Worm (Caenorhabditis elegans): ENCODE results near the gene T26C12.3.

T26C12.3 gene

ce11 chrIV:3293800-3294493, 20.8 kb upstream of the T26C12.3 start:
- TF ChIP-seq tbx-2 (tag; optimal IDR thresholded peaks at IDR 0.05) (no peak), fkh-2 (tag; optimal IDR thresholded peaks at IDR 0.05) (no peak), ceh-28 (tag; optimal IDR thresholded peaks at IDR 0.05) (no peak), aly-2 (tag; optimal IDR thresholded peaks at IDR 0.05) (no peak), lin-15B (tag; optimal IDR thresholded peaks at IDR 0.05) (no peak), elt-2 (tag; optimal IDR thresholded peaks at IDR 0.05) (no peak), nhr-77 (tag; optimal IDR thresholded peaks at IDR 0.05) (no peak), egl-5 (tag; optimal IDR thresholded peaks at IDR 0.05) (no peak), daf-12 (tag; optimal IDR thresholded peaks at IDR 0.05) (no peak), snpc-4 (tag; optimal IDR thresholded peaks at IDR 0.05) (no peak)

ce11 chrIV:3291977-3292561, 18.9 kb upstream of the T26C12.3 start, which contains the start of gene W08E12.8:
TSS of gene W08E12.8 (plus strand) at chrIV:3292371.
- TF ChIP-seq ceh-82 (tag; optimal IDR thresholded peaks at IDR 0.05): no peak
- no peak for TF ChIP-seq nhr-43 (tag; optimal IDR thresholded peaks at IDR 0.05; ENCODE audit: poor library complexity, severe bottlenecking)
- no peak for TF ChIP-seq sea-2 (GFP tag; optimal IDR thresholded peaks at IDR 0.05)
- peak; percentile 62 for TF ChIP-seq nhr-25 (tag; optimal IDR thresholded peaks at IDR 0.05)

ce11 chrIV:3289237-3289636, 16.0 kb upstream of the T26C12.3 start, which contains the start of gene gcy-23:
TSS of gene gcy-23 (minus strand) at chrIV:3289337.
- no peak for TF ChIP-seq ceh-16 (tag; optimal IDR thresholded peaks at IDR 0.05)
- no peak for TF ChIP-seq fkh-10 (GFP tag; optimal IDR thresholded peaks at IDR 0.05)
- no peak for TF ChIP-seq nhr-76 (tag; optimal IDR thresholded peaks at IDR 0.05)
- no peak for TF ChIP-seq aly-2 (tag; optimal IDR thresholded peaks at IDR 0.05)
- no peak for TF ChIP-seq jun-1 (tag; optimal IDR thresholded peaks at IDR 0.05)
- no peak for TF ChIP-seq nhr-237 (tag; optimal IDR thresholded peaks at IDR 0.05)
- no peak for TF ChIP-seq ceh-28 (tag; optimal IDR thresholded peaks at IDR 0.05)
- TF ChIP-seq ztf-11 (tag; optimal IDR thresholded peaks at IDR 0.05): no peak
- no peak for TF ChIP-seq fkh-2 (tag; optimal IDR thresholded peaks at IDR 0.05)

ce11 chrIV:3278822-3279221, 5.6 kb upstream of the T26C12.3 start:
- TF ChIP-seq elt-1 (tag; optimal IDR thresholded peaks at IDR 0.05) (no peak), zag-1 (tag; optimal IDR thresholded peaks at IDR 0.05) (no peak), ztf-11 (tag; optimal IDR thresholded peaks at IDR 0.05) (no peak), ceh-82 (tag; optimal IDR thresholded peaks at IDR 0.05) (no peak), elt-2 (tag; optimal IDR thresholded peaks at IDR 0.05) (no peak), egl-27 (tag; optimal IDR thresholded peaks at IDR 0.05) (no peak), ceh-16 (tag; optimal IDR thresholded peaks at IDR 0.05) (no peak), aly-2 (tag; optimal IDR thresholded peaks at IDR 0.05) (no peak), lin-39 (tag; optimal IDR thresholded peaks at IDR 0.05) (no peak), mml-1 (tag; optimal IDR thresholded peaks at IDR 0.05) (no peak), ztf-4 (tag; optimal IDR thresholded peaks at IDR 0.05) (no peak), nhr-25 (tag; optimal IDR thresholded peaks at IDR 0.05) (no peak), elt-3 (tag; optimal IDR thresholded peaks at IDR 0.05) (no peak), daf-12 (tag; optimal IDR thresholded peaks at IDR 0.05) (no peak), mdl-1 (tag; optimal IDR thresholded peaks at IDR 0.05) (no peak), ama-1 (optimal IDR thresholded peaks at IDR 0.05) (no peak), skn-1 (tag; optimal IDR thresholded peaks at IDR 0.05) (no peak)

- TF ChIP-seq fkh-10 (GFP tag; optimal IDR thresholded peaks at IDR 0.05): no peak
- TF ChIP-seq zag-1 (tag; optimal IDR thresholded peaks at IDR 0.05): no peak
- TF ChIP-seq elt-1 (tag; optimal IDR thresholded peaks at IDR 0.05): no peak
Observed at ce11 chrIV:3271342-3271741, 1.9 kb downstream of the T26C12.3 start.

ce11 chrIV:3267581-3267980, 5.6 kb downstream of the T26C12.3 start, which contains the start of gene clec-173:
TSS of gene clec-173 (minus strand) at chrIV:3267681.
- no peak for TF ChIP-seq pha-4 (tag; optimal IDR thresholded peaks at IDR 0.05)
- no peak for TF ChIP-seq ama-1 (optimal IDR thresholded peaks at IDR 0.05)
- TF ChIP-seq unc-39 (tag; optimal IDR thresholded peaks at IDR 0.05): no peak
- no peak for TF ChIP-seq elt-3 (tag; optimal IDR thresholded peaks at IDR 0.05)
- TF ChIP-seq nhr-12 (tag; optimal IDR thresholded peaks at IDR 0.05): no peak
- TF ChIP-seq R02D3.7 (tag; optimal IDR thresholded peaks at IDR 0.05): no peak

All from whole organism, L3 larva.